Worm (Caenorhabditis elegans): ENCODE results near the gene cyp-25A4.

ce11 chrIII:3878986-3879756, 27.3 kb upstream of the cyp-25A4 start:
- TF ChIP-seq mep-1 (tag; optimal IDR thresholded peaks at IDR 0.05) (no peak), skn-1 (tag; optimal IDR thresholded peaks at IDR 0.05) (no peak), F44E2.7 (GFP tag; IDR thresholded peaks at IDR 0.05) (no peak), unc-39 (tag; optimal IDR thresholded peaks at IDR 0.05) (no peak), arid-1 (GFP tag; conservative IDR thresholded peaks at IDR 0.05) (no peak), mdl-1 (tag; optimal IDR thresholded peaks at IDR 0.05) (no peak), zag-1 (tag; optimal IDR thresholded peaks at IDR 0.05) (no peak), ztf-11 (tag; optimal IDR thresholded peaks at IDR 0.05) (no peak), nhr-42 (GFP tag; IDR thresholded peaks at IDR 0.05) (no peak), set-16 (GFP tag; IDR thresholded peaks at IDR 0.05) (no peak), unc-62 (GFP tag; optimal IDR thresholded peaks at IDR 0.05 in 1 of 2) (no peak), unc-62 (tag; optimal IDR thresholded peaks at IDR 0.05) (no peak), unc-130 (GFP tag; optimal IDR thresholded peaks at IDR 0.05) (no peak), ztf-7 (tag; optimal IDR thresholded peaks at IDR 0.05) (no peak), nhr-237 (tag; optimal IDR thresholded peaks at IDR 0.05) (no peak)
